Fruit fly (Drosophila melanogaster): ENCODE data around the gene CG3625.

DNA sequence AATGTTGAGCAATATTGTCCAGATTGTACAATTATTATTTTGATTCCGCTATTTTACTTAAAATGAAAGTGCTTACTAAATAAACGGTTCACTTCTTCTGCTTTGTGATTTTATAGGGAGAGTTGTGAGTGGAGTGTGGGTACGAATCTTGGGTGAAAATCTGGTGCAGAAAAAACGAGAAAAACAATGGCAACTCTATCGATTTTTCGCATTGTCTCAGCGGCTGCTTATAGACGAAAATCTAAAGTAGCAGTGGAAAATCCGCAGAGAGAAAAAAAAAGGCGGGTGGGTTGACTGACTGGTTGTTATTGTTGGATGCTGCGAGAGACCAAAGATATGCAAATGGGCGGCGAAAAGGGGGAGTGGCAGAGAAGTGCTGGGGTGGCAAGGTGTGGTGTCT lies 48.5 kb downstream of the CG3625 start:
- TF ChIP-seq Jra (GFP tag; optimal IDR thresholded peaks at IDR 0.05) (no peak), sage (GFP tag; optimal IDR thresholded peaks at IDR 0.05) (no peak), pan (optimal IDR thresholded peaks at IDR 0.05) (no peak)

All from whole organism, wandering third instar larva.